Fruit fly (Drosophila melanogaster) whole organism, adult: ENCODE measurements around the gene grass.

Source experiments
- CG11617 ChIP-seq: fragments of 200-800 bp; sonication (Bioruptor generic); optimal IDR thresholded peaks from 2 replicates; lab custom pipeline; 2017; ENCODE audit warnings: mild to moderate bottlenecking, missing biosample characterization, missing genetic modification reagents, missing genetic modification characterization
- CG12768 ChIP-seq: fragments of 200-800 bp; sonication (Bioruptor generic); optimal IDR thresholded peaks from 2 replicates; lab custom pipeline; 2017; ENCODE audit warnings: missing biosample characterization, missing genetic modification characterization, mild to moderate bottlenecking, moderate library complexity, missing genetic modification reagents
- CG14711 ChIP-seq: fragments of 200-800 bp; sonication (Bioruptor generic); optimal IDR thresholded peaks from 2 replicates; lab custom pipeline; 2018; ENCODE audit warnings: missing biosample characterization, mild to moderate bottlenecking, missing genetic modification characterization, moderate library complexity
- CG1620 ChIP-seq: fragments of 200-800 bp; sonication (Bioruptor generic); optimal IDR thresholded peaks from 2 replicates; lab custom pipeline; 2016; ENCODE audit warnings: missing biosample characterization, missing genetic modification characterization
- CG33017 ChIP-seq: fragments of 200-800 bp; sonication (Bioruptor generic); optimal IDR thresholded peaks from 2 replicates; lab custom pipeline; 2018; ENCODE audit warnings: missing biosample characterization, mild to moderate bottlenecking, missing genetic modification characterization, moderate library complexity
- CG5204 ChIP-seq: fragments of 200-800 bp; sonication (Bioruptor generic); optimal IDR thresholded peaks from 2 replicates; lab custom pipeline; 2016; ENCODE audit warnings: missing biosample characterization, missing genetic modification characterization
- CG7045 ChIP-seq: fragments of 200-800 bp; sonication (Bioruptor generic); optimal IDR thresholded peaks from 2 replicates; lab custom pipeline; 2017; ENCODE audit warnings: missing biosample characterization, mild to moderate bottlenecking, missing genetic modification characterization
- CG7101 ChIP-seq: fragments of 200-800 bp; sonication (Bioruptor generic); optimal IDR thresholded peaks from 2 replicates; lab custom pipeline; 2018; ENCODE audit warnings: missing biosample characterization, mild to moderate bottlenecking, missing genetic modification characterization, moderate library complexity
- Clk ChIP-seq: fragments of 200-800 bp; sonication (Bioruptor generic); optimal IDR thresholded peaks from 2 replicates; lab custom pipeline; 2017; ENCODE audit warnings: missing biosample characterization, missing genetic modification characterization
- Crg-1 ChIP-seq: fragments of 200-800 bp; sonication (Bioruptor generic); optimal IDR thresholded peaks from 2 replicates; lab custom pipeline; 2016; ENCODE audit warnings: missing biosample characterization, missing genetic modification characterization
- Hr96 ChIP-seq: fragments of 200-800 bp; sonication (Bioruptor generic); optimal IDR thresholded peaks from 2 replicates; lab custom pipeline; 2016; ENCODE audit warnings: missing biosample characterization, missing genetic modification characterization
- Mnt ChIP-seq: fragments of 200-800 bp; sonication (Bioruptor generic); optimal IDR thresholded peaks from 2 replicates; lab custom pipeline; 2016; ENCODE audit warnings: missing biosample characterization, mild to moderate bottlenecking, missing genetic modification characterization
- bab1 ChIP-seq: fragments of 200-800 bp; sonication (Bioruptor generic); optimal IDR thresholded peaks from 3 replicates; lab custom pipeline; 2019; ENCODE audit warnings: missing biosample characterization, mild to moderate bottlenecking, missing genetic modification characterization, moderate library complexity
- cic ChIP-seq: fragments of 200-800 bp; sonication (Bioruptor generic); optimal IDR thresholded peaks from 2 replicates; lab custom pipeline; 2017; ENCODE audit warnings: missing biosample characterization, mild to moderate bottlenecking, missing genetic modification characterization, moderate library complexity
- cnc ChIP-seq, 2 experiments: fragments of >200 bp; optimal IDR thresholded peaks; 2 replicates each; lab custom pipeline; 2017
- kay ChIP-seq: fragments of 200-800 bp; sonication (Bioruptor generic); peaks from one replicate; lab custom pipeline; 2016; ENCODE audit warnings: missing biosample characterization, missing genetic modification characterization, borderline replicate concordance
- ovo ChIP-seq: fragments of 200-800 bp; sonication (Bioruptor generic); optimal IDR thresholded peaks from 2 replicates; lab custom pipeline; 2016; ENCODE audit warnings: missing biosample characterization, missing genetic modification characterization
- pad ChIP-seq: fragments of 200-800 bp; sonication (Bioruptor generic); optimal IDR thresholded peaks from 3 replicates; lab custom pipeline; 2017; ENCODE audit warnings: missing biosample characterization, missing genetic modification characterization, mild to moderate bottlenecking, moderate library complexity, missing genetic modification reagents
- tj ChIP-seq: fragments of 200-800 bp; sonication (Bioruptor generic); optimal IDR thresholded peaks from 3 replicates; lab custom pipeline; 2017; ENCODE audit warnings: missing biosample characterization, mild to moderate bottlenecking, missing genetic modification characterization, moderate library complexity
- toe ChIP-seq: fragments of 200-800 bp; sonication (Bioruptor generic); optimal IDR thresholded peaks from 2 replicates; lab custom pipeline; 2016; ENCODE audit warnings: missing biosample characterization, missing genetic modification characterization

Gene grass

dm6 chr3R:27133992-27134391, 23.8 kb upstream of the grass start:
- TF ChIP-seq Clk (GFP tag; lab: Kevin White, UChicago) (no peak), CG5204 (GFP tag; lab: Kevin White, UChicago) (no peak), toe (no peak), CG14711 (tag; lab: Kevin White, UChicago) (no peak), kay (GFP tag; lab: Kevin White, UChicago) (no peak), CG7101 (tag; lab: Kevin White, UChicago) (no peak), CG7045 (GFP tag; lab: Kevin White, UChicago) (no peak), bab1 (GFP tag; lab: Kevin White, UChicago) (no peak), cnc (optimal IDR thresholded peaks at IDR 0.05; lab: Kevin White, UChicago) (no peak), CG33017 (no peak), CG1620 (GFP tag; lab: Kevin White, UChicago) (no peak), pad (GFP tag; lab: Kevin White, UChicago) (no peak), ovo (no peak)

- TF ChIP-seq CG14711 (tag; lab: Kevin White, UChicago) (no peak), toe (no peak), CG1620 (GFP tag; lab: Kevin White, UChicago) (no peak), CG5204 (GFP tag; lab: Kevin White, UChicago) (no peak), Crg-1 (no peak), pad (GFP tag; lab: Kevin White, UChicago) (no peak), kay (GFP tag; lab: Kevin White, UChicago) (no peak), CG12768 (GFP tag; lab: Kevin White, UChicago) (no peak), ovo (no peak), Mnt (no peak), CG7045 (GFP tag; lab: Kevin White, UChicago) (no peak), CG11617 (GFP tag; lab: Kevin White, UChicago) (no peak), bab1 (GFP tag; lab: Kevin White, UChicago) (no peak), Hr96 (no peak), cic (GFP tag; lab: Kevin White, UChicago) (no peak), CG33017 (no peak), Clk (GFP tag; lab: Kevin White, UChicago) (no peak), tj (GFP tag; lab: Kevin White, UChicago) (no peak), cnc (optimal IDR thresholded peaks at IDR 0.05; lab: Kevin White, UChicago) (no peak)
These were observed 22.9 kb upstream of the grass start for dm6 chr3R:27134728-27135361.

- TF ChIP-seq tj (GFP tag; lab: Kevin White, UChicago) (peak; percentile 1), CG14711 (tag; lab: Kevin White, UChicago) (peak; percentile 41), Mnt (no peak), cic (GFP tag; lab: Kevin White, UChicago) (peak; percentile 37), CG7045 (GFP tag; lab: Kevin White, UChicago) (peak; percentile 60), CG7101 (tag; lab: Kevin White, UChicago) (peak; percentile 67), bab1 (GFP tag; lab: Kevin White, UChicago) (no peak), CG33017 (peak; percentile 14), ovo (peak; percentile 60), toe (no peak), Crg-1 (peak; percentile 31), CG11617 (GFP tag; lab: Kevin White, UChicago) (peak; percentile 65), kay (GFP tag; lab: Kevin White, UChicago) (peak; percentile 90), CG12768 (GFP tag; lab: Kevin White, UChicago) (peak; percentile 24), CG1620 (GFP tag; lab: Kevin White, UChicago) (peak; percentile 25), cnc (optimal IDR thresholded peaks at IDR 0.05; lab: Kevin White, UChicago) (no peak), pad (GFP tag; lab: Kevin White, UChicago) (peak; percentile 41), Clk (GFP tag; lab: Kevin White, UChicago) (peak; percentile 19), Hr96 (peak; percentile 14), CG5204 (GFP tag; lab: Kevin White, UChicago) (no peak)
These were observed 21.8 kb upstream of the grass start for dm6 chr3R:27135692-27136641.

dm6 chr3R:27137914-27138323, 19.8 kb upstream of the grass start:
- TF ChIP-seq Hr96 (no peak), CG11617 (GFP tag; lab: Kevin White, UChicago) (no peak), CG14711 (tag; lab: Kevin White, UChicago) (no peak), CG1620 (GFP tag; lab: Kevin White, UChicago) (no peak), Mnt (no peak), kay (GFP tag; lab: Kevin White, UChicago) (no peak), Crg-1 (no peak), ovo (no peak), CG7101 (tag; lab: Kevin White, UChicago) (no peak), cnc (optimal IDR thresholded peaks at IDR 0.05; lab: Kevin White, UChicago) (no peak), Clk (GFP tag; lab: Kevin White, UChicago) (no peak), CG7045 (GFP tag; lab: Kevin White, UChicago) (no peak), CG5204 (GFP tag; lab: Kevin White, UChicago) (no peak), tj (GFP tag; lab: Kevin White, UChicago) (no peak), CG33017 (no peak), cic (GFP tag; lab: Kevin White, UChicago) (no peak), pad (GFP tag; lab: Kevin White, UChicago) (no peak), toe (no peak), CG12768 (GFP tag; lab: Kevin White, UChicago) (no peak)

- TF ChIP-seq tj (GFP tag; lab: Kevin White, UChicago), result peak; percentile 95
- TF ChIP-seq Hr96, result no peak
- no peak for TF ChIP-seq kay (GFP tag; lab: Kevin White, UChicago)
- TF ChIP-seq pad (GFP tag; lab: Kevin White, UChicago), result no peak
These were observed 19.0 kb upstream of the grass start for dm6 chr3R:27138700-27139099.
